Worm (Caenorhabditis elegans) whole organism, early embryonic: Measurements from ENCODE around the gene ins-32.

Source experiments
- aly-1 ChIP-seq: sonication (generic microtip); optimal IDR thresholded peaks from 2 replicates; lab custom pipeline; 2016; ENCODE audit warnings: missing genetic modification characterization, missing compliant biosample characterization
- ama-1 ChIP-seq: fragments of 150-350 bp; optimal IDR thresholded peaks from 2 replicates; lab custom pipeline; 2014
- ceh-13 ChIP-seq: fragments of 200-800 bp; sonication (Bioruptor generic); optimal IDR thresholded peaks from 2 replicates; lab custom pipeline; 2018; ENCODE audit warnings: mild to moderate bottlenecking, missing genetic modification characterization, missing compliant biosample characterization
- ceh-36 ChIP-seq: sonication (generic microtip); optimal IDR thresholded peaks from 2 replicates; lab custom pipeline; 2016; ENCODE audit warnings: missing genetic modification characterization, inconsistent platforms, missing compliant biosample characterization
- flt-1 ChIP-seq: fragments of 200-800 bp; sonication (Bioruptor generic); IDR thresholded peaks from 2 replicates; pipeline ENCODE4 v1.3.6; 2022; ENCODE audit warnings: missing genetic modification characterization, missing compliant biosample characterization
- hmg-4 ChIP-seq: fragments of 200-800 bp; sonication (Bioruptor generic); optimal IDR thresholded peaks from 2 replicates; lab custom pipeline; 2018; ENCODE audit warnings: mild to moderate bottlenecking, missing genetic modification characterization, missing compliant biosample characterization
- hnd-1 ChIP-seq: sonication (generic microtip); optimal IDR thresholded peaks from 2 replicates; lab custom pipeline; 2016; ENCODE audit warnings: missing genetic modification characterization, missing compliant biosample characterization
- scrt-1 ChIP-seq: fragments of 200-800 bp; sonication (Bioruptor generic); IDR thresholded peaks from 2 replicates; pipeline ENCODE4 v1.3.6; 2022; ENCODE audit warnings: missing genetic modification characterization, missing compliant biosample characterization
- sea-1 ChIP-seq: fragments of 200-800 bp; sonication (Bioruptor generic); conservative IDR thresholded peaks from 2 replicates; pipeline ENCODE4 v1.3.6; 2022; ENCODE audit warnings: missing genetic modification characterization, missing compliant biosample characterization
- tbx-11 ChIP-seq: fragments of 200-800 bp; sonication (Bioruptor generic); IDR thresholded peaks from 2 replicates; pipeline ENCODE4 v1.3.6; 2022; ENCODE audit warnings: missing genetic modification characterization, missing compliant biosample characterization
- tbx-37 ChIP-seq: fragments of 200-800 bp; sonication (Bioruptor generic); conservative IDR thresholded peaks from 2 replicates; pipeline ENCODE4 v1.3.6; 2022; ENCODE audit warnings: missing genetic modification reagents, missing genetic modification characterization, missing compliant biosample characterization
- tra-4 ChIP-seq: sonication (generic microtip); optimal IDR thresholded peaks from 2 replicates; lab custom pipeline; 2017; ENCODE audit warnings: missing genetic modification characterization, missing compliant biosample characterization

- TF ChIP-seq ama-1 (lab: Kevin White, UChicago): no peak
- TF ChIP-seq aly-1 (tag; lab: Kevin White, UChicago): no peak
- TF ChIP-seq sea-1 (GFP tag; lab: Robert Waterston, UW): no peak
- no peak for TF ChIP-seq tbx-37
- TF ChIP-seq tbx-11 (GFP tag; lab: Robert Waterston, UW): no peak
- no peak for TF ChIP-seq ceh-36 (tag; lab: Kevin White, UChicago)
- no peak for TF ChIP-seq tra-4 (tag; lab: Kevin White, UChicago)
- TF ChIP-seq hmg-4: no peak
- TF ChIP-seq flt-1 (GFP tag; lab: Robert Waterston, UW): no peak
- TF ChIP-seq ceh-13: no peak
- no peak for TF ChIP-seq hnd-1 (tag; lab: Kevin White, UChicago)
- no peak for TF ChIP-seq scrt-1
These were observed 18.1 kb upstream of the ins-32 start, which contains the start of gene F54D10.7 for ce11 chrII:3821248-3821647.
